Worm (Caenorhabditis elegans) whole organism, L4 larva: ENCODE measurements around the gene srm-5.

Experiments
- F26F4.8 ChIP-seq: fragments of 200-800 bp; sonication (Bioruptor generic); conservative IDR thresholded peaks from 2 replicates; pipeline ENCODE4 v1.3.6; 2022; ENCODE audit warnings: missing genetic modification characterization, missing compliant biosample characterization
- F44E2.7 ChIP-seq: fragments of 200-800 bp; sonication (Bioruptor generic); IDR thresholded peaks from 2 replicates; pipeline ENCODE4 v2.1.2; 2022; ENCODE audit warnings: missing genetic modification characterization, missing compliant biosample characterization
- ZK337.2 ChIP-seq: fragments of 200-800 bp; sonication (Bioruptor generic); IDR thresholded peaks from 2 replicates; pipeline ENCODE4 v1.3.6; 2022; ENCODE audit warnings: missing genetic modification reagents, missing genetic modification characterization, missing compliant biosample characterization
- attf-4 ChIP-seq: sonication (generic microtip); optimal IDR thresholded peaks from 3 replicates; lab custom pipeline; 2017; ENCODE audit warnings: missing biosample characterization, missing genetic modification characterization
- ceh-20 ChIP-seq: fragments of 200-800 bp; sonication (Bioruptor generic); IDR thresholded peaks from 2 replicates; pipeline ENCODE4 v1.3.6; 2022; ENCODE audit warnings: missing genetic modification reagents, missing genetic modification characterization, missing compliant biosample characterization
- ceh-28 ChIP-seq: fragments of 150-350 bp; optimal IDR thresholded peaks from 2 replicates; lab custom pipeline; 2014; ENCODE audit warnings: missing biosample characterization, missing genetic modification reagents, missing genetic modification characterization
- ceh-44 ChIP-seq: fragments of 200-800 bp; sonication (Bioruptor generic); IDR thresholded peaks from 2 replicates; pipeline ENCODE4 v1.3.6; 2022; ENCODE audit warnings: missing genetic modification reagents, missing genetic modification characterization, missing compliant biosample characterization
- ceh-62 ChIP-seq: sonication (generic microtip); optimal IDR thresholded peaks from 2 replicates; lab custom pipeline; 2017; ENCODE audit warnings: missing biosample characterization, missing genetic modification characterization
- ces-1 ChIP-seq: fragments of 150-350 bp; sonication (generic microtip); optimal IDR thresholded peaks from 4 replicates; lab custom pipeline; 2014; ENCODE audit warnings: missing biosample characterization, missing genetic modification reagents, missing genetic modification characterization
- daf-19 ChIP-seq: fragments of 200-800 bp; sonication (Bioruptor generic); conservative IDR thresholded peaks from 2 replicates; pipeline ENCODE4 v1.3.6; 2022; ENCODE audit warnings: missing genetic modification characterization, missing compliant biosample characterization
- dmd-6 ChIP-seq: fragments of 200-800 bp; sonication (Bioruptor generic); IDR thresholded peaks from 2 replicates; pipeline ENCODE4 v1.3.6; 2022; ENCODE audit warnings: missing genetic modification reagents, missing genetic modification characterization, missing compliant biosample characterization
- dmd-8 ChIP-seq: fragments of 200-800 bp; sonication (Bioruptor generic); IDR thresholded peaks from 2 replicates; pipeline ENCODE4 v1.3.6; 2022; ENCODE audit warnings: missing genetic modification characterization, missing compliant biosample characterization
- dmd-9 ChIP-seq: fragments of 200-800 bp; sonication (Bioruptor generic); IDR thresholded peaks from 2 replicates; pipeline ENCODE4 v1.3.6; 2022; ENCODE audit warnings: missing genetic modification reagents, missing genetic modification characterization, missing compliant biosample characterization
- egl-27 ChIP-seq: sonication (generic microtip); optimal IDR thresholded peaks from 3 replicates; lab custom pipeline; 2017; ENCODE audit warnings: missing biosample characterization, missing genetic modification reagents, missing genetic modification characterization
- egl-43 ChIP-seq: fragments of 200-800 bp; sonication (Bioruptor generic); IDR thresholded peaks from 2 replicates; pipeline ENCODE4 v1.3.6; 2022; ENCODE audit warnings: missing genetic modification reagents, missing genetic modification characterization, missing compliant biosample characterization
- fkh-10 ChIP-seq: fragments of 150-350 bp; optimal IDR thresholded peaks from 2 replicates; lab custom pipeline; 2014; ENCODE audit warnings: missing biosample characterization, missing genetic modification reagents, missing genetic modification characterization
- hlh-11 ChIP-seq: fragments of 200-800 bp; sonication (Bioruptor generic); optimal IDR thresholded peaks from 2 replicates; lab custom pipeline; 2018; ENCODE audit warnings: mild to moderate bottlenecking, missing genetic modification characterization, missing compliant biosample characterization
- hmg-1.1 ChIP-seq: fragments of 200-800 bp; sonication (Bioruptor generic); IDR thresholded peaks from 2 replicates; pipeline ENCODE4 v1.3.6; 2022; ENCODE audit warnings: missing genetic modification reagents, missing genetic modification characterization, missing compliant biosample characterization
- lin-29 ChIP-seq: fragments of 200-800 bp; sonication (Bioruptor generic); IDR thresholded peaks from 2 replicates; pipeline ENCODE4 v1.3.6; 2022; ENCODE audit warnings: missing genetic modification reagents, missing genetic modification characterization, missing compliant biosample characterization
- lin-39 ChIP-seq: fragments of 150-350 bp; optimal IDR thresholded peaks from 2 replicates; lab custom pipeline; 2014; ENCODE audit warnings: missing biosample characterization, missing genetic modification reagents, missing genetic modification characterization
- lir-3 ChIP-seq: sonication (generic microtip); optimal IDR thresholded peaks from 2 replicates; lab custom pipeline; 2016; ENCODE audit warnings: mild to moderate bottlenecking, missing genetic modification characterization, missing compliant biosample characterization
- madf-5 ChIP-seq, 2 experiments: fragments of 200-800 bp; sonication (Bioruptor generic); IDR thresholded peaks; 2 replicates each; pipeline ENCODE4 v1.3.6; 2022; ENCODE audit warnings: missing compliant biosample characterization in 2 of 2, missing genetic modification characterization in 2 of 2
- mdt-29 ChIP-seq: fragments of 200-800 bp; sonication (Bioruptor generic); IDR thresholded peaks from 2 replicates; pipeline ENCODE4 v1.3.6; 2022; ENCODE audit warnings: missing genetic modification reagents, missing genetic modification characterization, missing compliant biosample characterization
- mxl-2 ChIP-seq: fragments of 200-800 bp; sonication (Bioruptor generic); conservative IDR thresholded peaks from 2 replicates; pipeline ENCODE4 v1.3.6; 2022; ENCODE audit warnings: missing genetic modification reagents, missing genetic modification characterization, missing compliant biosample characterization
- nhr-111 ChIP-seq: fragments of 200-800 bp; sonication (Bioruptor generic); optimal IDR thresholded peaks from 2 replicates; lab custom pipeline; 2018; ENCODE audit warnings: mild to moderate bottlenecking, missing genetic modification characterization, missing compliant biosample characterization
- nhr-237 ChIP-seq: sonication (generic microtip); optimal IDR thresholded peaks from 2 replicates; lab custom pipeline; 2017; ENCODE audit warnings: missing biosample characterization, missing genetic modification characterization
- nhr-25 ChIP-seq: sonication (generic microtip); optimal IDR thresholded peaks from 2 replicates; lab custom pipeline; 2017; ENCODE audit warnings: missing genetic modification characterization, mild to moderate bottlenecking, missing compliant biosample characterization, antibody characterized with exemption, moderate library complexity, borderline replicate concordance; ENCODE audit not compliant: insufficient read depth
- nhr-28 ChIP-seq: fragments of 150-350 bp; optimal IDR thresholded peaks from 2 replicates; lab custom pipeline; 2014; ENCODE audit warnings: missing biosample characterization, missing genetic modification characterization
- nhr-6 ChIP-seq: fragments of 150-350 bp; optimal IDR thresholded peaks from 2 replicates; lab custom pipeline; 2014; ENCODE audit warnings: missing biosample characterization, missing genetic modification characterization
- rbr-2 ChIP-seq: sonication (generic microtip); optimal IDR thresholded peaks from 2 replicates; lab custom pipeline; 2016; ENCODE audit warnings: missing genotype, missing genetic modification characterization, missing compliant biosample characterization
- saeg-2 ChIP-seq: fragments of 200-800 bp; sonication (Bioruptor generic); IDR thresholded peaks from 2 replicates; pipeline ENCODE4 v1.3.6; 2022; ENCODE audit warnings: missing genetic modification reagents, missing genetic modification characterization, missing compliant biosample characterization
- snpc-4 ChIP-seq: fragments of 150-350 bp; optimal IDR thresholded peaks from 2 replicates; lab custom pipeline; 2014; ENCODE audit warnings: missing biosample characterization, missing genetic modification characterization
- spr-3 ChIP-seq: fragments of 200-800 bp; sonication (Bioruptor generic); optimal IDR thresholded peaks from 2 replicates; lab custom pipeline; 2018; ENCODE audit warnings: mild to moderate bottlenecking, missing genetic modification characterization, missing compliant biosample characterization
- unc-130 ChIP-seq: sonication (generic microtip); optimal IDR thresholded peaks from 2 replicates; lab custom pipeline; 2016; ENCODE audit warnings: missing genetic modification reagents, missing genetic modification characterization, missing compliant biosample characterization
- unc-62 ChIP-seq, 3 experiments: fragments of 150-350 bp in 1 of 3; sonication (generic microtip); optimal IDR thresholded peaks in 2 of 3; peaks in 1 of 3; 1 replicate in 1 of 3; 2 replicates in 2 of 3; lab custom pipeline; 2014 to 2017; ENCODE audit warnings: missing biosample characterization in 3 of 3, missing genetic modification characterization in 3 of 3, missing genetic modification reagents in 3 of 3, missing genotype in 1 of 3
- vab-7 ChIP-seq: fragments of 200-800 bp; sonication (Bioruptor generic); IDR thresholded peaks from 2 replicates; pipeline ENCODE4 v1.3.6; 2022; ENCODE audit warnings: missing genetic modification reagents, missing genetic modification characterization, missing compliant biosample characterization
- zfp-3 ChIP-seq: fragments of 200-800 bp; sonication (Bioruptor generic); conservative IDR thresholded peaks from 2 replicates; pipeline ENCODE4 v1.3.6; 2022; ENCODE audit warnings: missing genetic modification reagents, missing genetic modification characterization, missing compliant biosample characterization
- ztf-11 ChIP-seq: fragments of 150-350 bp; optimal IDR thresholded peaks from 2 replicates; lab custom pipeline; 2014; ENCODE audit warnings: missing biosample characterization, missing genetic modification characterization

srm-5 gene

DNA sequence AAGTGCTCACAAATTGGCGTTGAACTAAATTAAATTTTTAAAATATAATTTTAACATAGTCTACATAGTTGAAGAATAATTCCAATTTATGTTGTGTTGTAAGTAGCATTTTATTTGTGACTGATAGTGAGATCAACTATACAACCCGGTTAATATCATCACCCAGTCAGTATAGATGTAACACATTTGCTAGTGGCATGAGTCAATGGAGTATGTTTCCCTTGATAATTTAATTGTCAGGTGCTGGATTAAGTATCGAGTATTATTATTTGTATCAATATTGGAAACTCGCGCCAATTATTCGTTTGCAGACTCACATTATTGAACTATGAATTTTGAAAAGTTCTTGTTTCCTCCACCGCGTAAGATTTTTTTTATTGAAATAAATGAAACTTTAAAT, at the start of gene srm-5:
srm-5 (plus strand) TSS at position 301 of the 400 bp plus-strand sequence.
- TF ChIP-seq ceh-44 (no peak), attf-4 (tag; lab: Kevin White, UChicago) (no peak), madf-5 (GFP tag; IDR thresholded peaks at IDR 0.05; lab: Robert Waterston, UW) (no peak), spr-3 (GFP tag; lab: Kevin White, UChicago) (no peak), lir-3 (tag; lab: Kevin White, UChicago) (no peak), hmg-1.1 (GFP tag; lab: Robert Waterston, UW) (no peak), ceh-62 (tag; lab: Kevin White, UChicago) (no peak), mdt-29 (GFP tag; lab: Robert Waterston, UW) (no peak), nhr-237 (tag; lab: Kevin White, UChicago) (no peak), ZK337.2 (GFP tag; lab: Robert Waterston, UW) (no peak), ceh-20 (GFP tag; lab: Robert Waterston, UW) (no peak), unc-62 (GFP tag; optimal IDR thresholded peaks at IDR 0.05 in 1 of 2; lab: Kevin White, UChicago) (no peak), unc-62 (tag; optimal IDR thresholded peaks at IDR 0.05; lab: Kevin White, UChicago) (no peak), mxl-2 (GFP tag; lab: Robert Waterston, UW) (no peak), dmd-8 (GFP tag; lab: Robert Waterston, UW) (no peak), snpc-4 (tag; lab: Kevin White, UChicago) (no peak), hlh-11 (tag; lab: Kevin White, UChicago) (no peak), egl-27 (tag; lab: Kevin White, UChicago) (no peak)

ce11 chrV:14285803-14286202, 49.2 kb upstream of the srm-5 start, which contains the start of gene F40G12.11:
Gene F40G12.11, plus strand, starts transcription at chrV:14286171.
- TF ChIP-seq F26F4.8 (GFP tag; lab: Robert Waterston, UW) (no peak), hmg-1.1 (GFP tag; lab: Robert Waterston, UW) (no peak), daf-19 (GFP tag; lab: Robert Waterston, UW) (no peak), nhr-25 (tag; lab: Kevin White, UChicago) (no peak), F44E2.7 (GFP tag; lab: Robert Waterston, UW) (no peak), unc-130 (no peak), nhr-111 (GFP tag; lab: Kevin White, UChicago) (no peak), mdt-29 (GFP tag; lab: Robert Waterston, UW) (no peak), dmd-9 (GFP tag; lab: Robert Waterston, UW) (no peak), fkh-10 (GFP tag; lab: Kevin White, UChicago) (no peak), dmd-6 (GFP tag; lab: Robert Waterston, UW) (no peak), vab-7 (GFP tag; lab: Robert Waterston, UW) (no peak), rbr-2 (tag; lab: Kevin White, UChicago) (no peak), nhr-6 (no peak), zfp-3 (GFP tag; lab: Robert Waterston, UW) (no peak)

DNA sequence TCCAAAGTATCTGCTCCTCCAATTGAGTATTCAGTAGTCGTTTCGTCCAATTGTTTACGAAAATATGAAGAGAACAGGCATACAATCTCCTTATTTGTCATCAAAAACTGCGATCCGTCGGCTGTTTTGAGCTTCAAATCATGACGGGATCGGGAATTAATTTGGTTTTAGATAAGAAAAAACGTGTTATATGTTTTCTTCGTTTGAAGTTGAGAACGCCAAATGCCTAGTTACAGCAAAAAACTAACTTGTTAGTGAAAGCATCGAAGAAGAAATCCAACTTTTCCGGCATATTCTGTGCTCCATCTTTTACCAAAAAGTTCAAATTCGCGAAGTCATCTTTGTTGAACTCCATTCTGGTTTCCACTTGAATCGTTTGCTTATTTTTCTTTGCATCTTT, 45.6 kb upstream of the srm-5 start, which contains the start of gene F14D7.1:
F14D7.1 (minus strand) TSS at position 101 of the 400 bp plus-strand sequence.
- TF ChIP-seq ces-1 (GFP tag; lab: Kevin White, UChicago) (no peak), F44E2.7 (GFP tag; lab: Robert Waterston, UW) (no peak), egl-43 (no peak), ztf-11 (tag; lab: Kevin White, UChicago) (no peak), nhr-28 (no peak), dmd-6 (GFP tag; lab: Robert Waterston, UW) (no peak), saeg-2 (GFP tag; lab: Robert Waterston, UW) (no peak), zfp-3 (GFP tag; lab: Robert Waterston, UW) (no peak), lin-29 (GFP tag; lab: Robert Waterston, UW) (no peak), lin-39 (no peak), ceh-28 (tag; lab: Kevin White, UChicago) (no peak)
